Fruit fly (Drosophila melanogaster): ENCODE measurements around the gene Frq2.

dm6 chrX:18136059-18136458 is 41.4 kb upstream of the Frq2 start:
- TF ChIP-seq CG8478 (optimal IDR thresholded peaks at IDR 0.05) (no peak), CTCF (optimal IDR thresholded peaks at IDR 0.05) (no peak)
